Worm (Caenorhabditis elegans): ENCODE results near the gene Y41D4A.4.
A peak's percentile ranks its signal among the peaks of the same experiment; 100 is the strongest.

Y41D4A.4 gene

ce11 chrIV:1713618-1714017 is 32.2 kb upstream of the Y41D4A.4 start:
- no peak for TF ChIP-seq egl-27 (tag; optimal IDR thresholded peaks at IDR 0.05)
- TF ChIP-seq F16B12.6 (tag; optimal IDR thresholded peaks at IDR 0.05) = no peak
- TF ChIP-seq nhr-19 (GFP tag; conservative IDR thresholded peaks at IDR 0.05) = no peak
- no peak for TF ChIP-seq jun-1 (tag; optimal IDR thresholded peaks at IDR 0.05)
- TF ChIP-seq alr-1 (tag; optimal IDR thresholded peaks at IDR 0.05; ENCODE audit: borderline replicate concordance) = no peak
- no peak for TF ChIP-seq xbp-1 (tag; optimal IDR thresholded peaks at IDR 0.05)
- no peak for TF ChIP-seq vab-15 (tag; optimal IDR thresholded peaks at IDR 0.05)
- TF ChIP-seq nhr-12 (tag; optimal IDR thresholded peaks at IDR 0.05) = no peak
- TF ChIP-seq nhr-85 (tag) = no peak
- TF ChIP-seq ceh-90 (tag; optimal IDR thresholded peaks at IDR 0.05) = no peak
- TF ChIP-seq nhr-84 (tag; optimal IDR thresholded peaks at IDR 0.05) = no peak
- TF ChIP-seq tlp-1 (tag; optimal IDR thresholded peaks at IDR 0.05) = no peak
- TF ChIP-seq ztf-4 (tag; optimal IDR thresholded peaks at IDR 0.05) = no peak
- no peak for TF ChIP-seq unc-98 (GFP tag; IDR thresholded peaks at IDR 0.05)
- no peak for TF ChIP-seq C16A3.4 (tag; optimal IDR thresholded peaks at IDR 0.05)
- no peak for TF ChIP-seq grh-1 (GFP tag; IDR thresholded peaks at IDR 0.05)
- TF ChIP-seq sox-4 (tag; optimal IDR thresholded peaks at IDR 0.05) = no peak
- no peak for TF ChIP-seq blmp-1 (tag; optimal IDR thresholded peaks at IDR 0.05)
- TF ChIP-seq unc-130 (tag; optimal IDR thresholded peaks at IDR 0.05) = no peak
- TF ChIP-seq snpc-4 (tag; optimal IDR thresholded peaks at IDR 0.05) = no peak

ce11 chrIV:1715705-1716104 is 30.1 kb upstream of the Y41D4A.4 start:
- TF ChIP-seq mab-9 (GFP tag; IDR thresholded peaks at IDR 0.05) (no peak), lsy-2 (tag; optimal IDR thresholded peaks at IDR 0.05) (peak in 1 of 2 experiments; percentile 17), sup-37 (GFP tag; optimal IDR thresholded peaks at IDR 0.05) (no peak), ces-1 (GFP tag; optimal IDR thresholded peaks at IDR 0.05) (no peak), ama-1 (optimal IDR thresholded peaks at IDR 0.05) (no peak), fkh-10 (GFP tag; optimal IDR thresholded peaks at IDR 0.05) (no peak), blmp-1 (tag; optimal IDR thresholded peaks at IDR 0.05) (peak; percentile 20), alr-1 (tag; optimal IDR thresholded peaks at IDR 0.05; ENCODE audit: borderline replicate concordance) (no peak), lin-14 (GFP tag; optimal IDR thresholded peaks at IDR 0.05) (peak; percentile 34), efl-1 (optimal IDR thresholded peaks at IDR 0.05) (no peak), efl-1 (GFP tag; optimal IDR thresholded peaks at IDR 0.05 in 1 of 2) (peak in 1 of 2 experiments; percentile 51), snu-23 (GFP tag; optimal IDR thresholded peaks at IDR 0.05) (peak; percentile 6)

DNA sequence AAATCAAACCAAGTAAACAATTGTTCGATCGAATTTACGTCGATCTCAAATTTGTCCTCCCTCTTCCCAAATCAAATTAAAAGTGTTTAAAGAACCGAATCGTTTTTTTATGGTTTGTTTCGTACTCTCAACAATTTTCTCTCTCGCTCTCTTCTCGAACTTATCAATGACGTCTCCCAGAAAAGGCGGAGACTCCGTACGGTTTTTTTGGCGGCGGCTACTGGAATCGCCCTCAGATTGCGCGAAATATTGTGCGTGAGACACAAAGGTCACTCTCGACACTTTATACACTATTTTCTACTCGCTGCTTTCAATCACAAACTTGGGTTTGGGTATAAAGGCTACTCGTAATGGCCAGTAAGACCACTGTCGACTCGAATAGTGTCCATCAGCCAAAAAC is 25.3 kb upstream of the Y41D4A.4 start, which contains the start of gene epic-2:
TSS of gene epic-2 (plus strand) at position 317 of the 400 bp plus-strand sequence.
- TF ChIP-seq mdl-1 (tag; optimal IDR thresholded peaks at IDR 0.05) = no peak
- TF ChIP-seq ceh-63 (GFP tag; optimal IDR thresholded peaks at IDR 0.05) = no peak
- TF ChIP-seq nhr-11 (tag; optimal IDR thresholded peaks at IDR 0.05) = no peak
- TF ChIP-seq elt-3 (tag; optimal IDR thresholded peaks at IDR 0.05) = peak in 3 of 6 experiments; percentile 3 to 68 (median 23)
- no peak for TF ChIP-seq vab-15 (tag; optimal IDR thresholded peaks at IDR 0.05)
- peak; percentile 31 for TF ChIP-seq lin-14 (GFP tag; optimal IDR thresholded peaks at IDR 0.05)
- peak; percentile 6; the same call in 1 of the 2 replicates for TF ChIP-seq grh-1 (GFP tag; IDR thresholded peaks at IDR 0.05)
- TF ChIP-seq unc-98 (GFP tag; IDR thresholded peaks at IDR 0.05) = no peak
- TF ChIP-seq lin-15B (tag; optimal IDR thresholded peaks at IDR 0.05) = no peak
- TF ChIP-seq nhr-76 (tag; optimal IDR thresholded peaks at IDR 0.05) = no peak
- no peak for TF ChIP-seq elt-2 (tag; optimal IDR thresholded peaks at IDR 0.05)
- no peak for TF ChIP-seq fkh-4 (tag; optimal IDR thresholded peaks at IDR 0.05; ENCODE audit: borderline replicate concordance)
- no peak for TF ChIP-seq dpl-1 (GFP tag; optimal IDR thresholded peaks at IDR 0.05)
- no peak for TF ChIP-seq ceh-90 (tag; optimal IDR thresholded peaks at IDR 0.05)
- TF ChIP-seq aha-1 (tag; optimal IDR thresholded peaks at IDR 0.05) = no peak
- TF ChIP-seq ceh-8 (GFP tag; optimal IDR thresholded peaks at IDR 0.05) = no peak
- no peak for TF ChIP-seq ama-1 (optimal IDR thresholded peaks at IDR 0.05)
- TF ChIP-seq lir-3 (tag; optimal IDR thresholded peaks at IDR 0.05; ENCODE audit: poor library complexity) = no peak
- no peak for TF ChIP-seq ztf-4 (tag; optimal IDR thresholded peaks at IDR 0.05)
- peak; percentile 17 for TF ChIP-seq blmp-1 (tag; optimal IDR thresholded peaks at IDR 0.05)
- no peak for TF ChIP-seq ceh-88 (GFP tag; IDR thresholded peaks at IDR 0.05)
- no peak for TF ChIP-seq isw-1 (GFP tag; IDR thresholded peaks at IDR 0.05)
- no peak for TF ChIP-seq pqm-1 (tag; optimal IDR thresholded peaks at IDR 0.05)
- peak; percentile 5 for TF ChIP-seq xbp-1 (tag; optimal IDR thresholded peaks at IDR 0.05)
- TF ChIP-seq F16B12.6 (tag; optimal IDR thresholded peaks at IDR 0.05) = no peak
- TF ChIP-seq lin-39 (tag; optimal IDR thresholded peaks at IDR 0.05) = no peak
- peak; percentile 65 for TF ChIP-seq nhr-85 (tag)
